Worm (Caenorhabditis elegans): ENCODE results near the gene K05F1.9.

DNA sequence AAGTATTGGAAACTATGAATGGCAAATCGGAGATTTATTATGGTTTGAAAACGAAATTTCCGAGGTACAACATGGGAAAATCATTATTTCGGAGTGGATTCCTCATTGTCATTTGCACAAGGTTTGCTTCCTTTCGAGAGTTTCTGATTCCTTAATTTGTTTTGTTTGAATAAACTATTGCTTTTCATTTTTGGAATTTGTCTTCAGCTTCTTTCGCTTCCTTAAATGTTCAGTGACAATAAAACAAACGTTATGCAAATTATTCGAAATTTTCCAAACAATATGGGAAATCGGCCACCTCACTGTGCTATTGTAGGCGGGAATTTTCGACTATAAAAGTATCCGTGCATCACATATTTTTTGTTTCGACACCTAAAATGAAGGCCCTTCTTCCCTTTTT lies 40.9 kb upstream of the K05F1.9 start, which contains the start of gene nep-25:
- TF ChIP-seq tbx-8 (GFP tag; optimal IDR thresholded peaks at IDR 0.05) (no peak), snpc-4 (tag; optimal IDR thresholded peaks at IDR 0.05) (no peak), lsy-2 (tag; optimal IDR thresholded peaks at IDR 0.05) (no peak), ceh-83 (GFP tag; optimal IDR thresholded peaks at IDR 0.05) (no peak), ces-1 (GFP tag; optimal IDR thresholded peaks at IDR 0.05) (no peak), mab-5 (tag; optimal IDR thresholded peaks at IDR 0.05) (no peak), nhr-237 (tag; optimal IDR thresholded peaks at IDR 0.05) (no peak), nhr-28 (tag; optimal IDR thresholded peaks at IDR 0.05) (no peak), unc-39 (tag; optimal IDR thresholded peaks at IDR 0.05) (no peak), nhr-12 (tag; optimal IDR thresholded peaks at IDR 0.05) (no peak), nhr-76 (tag; optimal IDR thresholded peaks at IDR 0.05) (no peak), elt-3 (tag; optimal IDR thresholded peaks at IDR 0.05) (no peak), blmp-1 (tag; optimal IDR thresholded peaks at IDR 0.05) (no peak), lin-13 (tag; optimal IDR thresholded peaks at IDR 0.05) (no peak)
